Worm (Caenorhabditis elegans) whole organism, late embryonic: ENCODE results near the gene Y49F6B.2.

ENCODE experiments used
- C08G9.2 ChIP-seq: sonication (generic microtip); optimal IDR thresholded peaks from 2 replicates; lab custom pipeline; 2016; ENCODE audit warnings: mild to moderate bottlenecking, missing genetic modification characterization, moderate library complexity, missing compliant biosample characterization
- C38D4.7 ChIP-seq: fragments of 200-800 bp; sonication (Bioruptor generic); optimal IDR thresholded peaks from 2 replicates; lab custom pipeline; 2018; ENCODE audit warnings: mild to moderate bottlenecking, missing genetic modification characterization, moderate library complexity, missing compliant biosample characterization
- T23F11.4 ChIP-seq: fragments of 200-800 bp; sonication (Bioruptor generic); optimal IDR thresholded peaks from 2 replicates; lab custom pipeline; 2018; ENCODE audit warnings: mild to moderate bottlenecking, missing genetic modification characterization, missing compliant biosample characterization
- Y22D7AL.16 ChIP-seq: sonication (generic microtip); optimal IDR thresholded peaks from 2 replicates; lab custom pipeline; 2016; ENCODE audit warnings: missing genetic modification characterization, missing compliant biosample characterization
- ahr-1 ChIP-seq: sonication (generic microtip); optimal IDR thresholded peaks from 2 replicates; lab custom pipeline; 2016; ENCODE audit warnings: missing genetic modification characterization, missing compliant biosample characterization
- ama-1 ChIP-seq: fragments of 150-350 bp; optimal IDR thresholded peaks from 2 replicates; lab custom pipeline; 2014
- ceh-18 ChIP-seq: sonication (generic microtip); optimal IDR thresholded peaks from 2 replicates; lab custom pipeline; 2016; ENCODE audit warnings: missing genetic modification characterization, missing compliant biosample characterization
- ceh-19 ChIP-seq: fragments of 200-800 bp; sonication (Bioruptor generic); optimal IDR thresholded peaks from 2 replicates; lab custom pipeline; 2018; ENCODE audit warnings: mild to moderate bottlenecking, missing genetic modification characterization, missing compliant biosample characterization
- ceh-2 ChIP-seq: sonication (generic microtip); optimal IDR thresholded peaks from 2 replicates; lab custom pipeline; 2016; ENCODE audit warnings: missing genotype, missing genetic modification characterization, missing compliant biosample characterization
- ceh-22 ChIP-seq: sonication (generic microtip); optimal IDR thresholded peaks from 2 replicates; lab custom pipeline; 2017; ENCODE audit warnings: missing biosample characterization, missing genetic modification characterization
- ceh-24 ChIP-seq: sonication (generic microtip); optimal IDR thresholded peaks from 2 replicates; lab custom pipeline; 2016; ENCODE audit warnings: mild to moderate bottlenecking, missing genetic modification characterization, missing compliant biosample characterization
- ceh-30 ChIP-seq: fragments of 150-350 bp; optimal IDR thresholded peaks from 2 replicates; lab custom pipeline; 2014; ENCODE audit warnings: missing biosample characterization, missing genetic modification characterization
- ceh-31 ChIP-seq: sonication (generic microtip); optimal IDR thresholded peaks from 2 replicates; lab custom pipeline; 2016; ENCODE audit warnings: missing genetic modification characterization, missing compliant biosample characterization
- ceh-34 ChIP-seq: sonication (generic microtip); optimal IDR thresholded peaks from 2 replicates; lab custom pipeline; 2016; ENCODE audit warnings: mild to moderate bottlenecking, missing genetic modification characterization, missing compliant biosample characterization
- ceh-45 ChIP-seq: fragments of 200-800 bp; sonication (Bioruptor generic); IDR thresholded peaks from 2 replicates; pipeline ENCODE4 v1.3.6; 2022; ENCODE audit warnings: missing genetic modification reagents, missing genetic modification characterization, missing compliant biosample characterization
- ceh-48 ChIP-seq: sonication (generic microtip); optimal IDR thresholded peaks from 2 replicates; lab custom pipeline; 2016; ENCODE audit warnings: missing genetic modification characterization, inconsistent platforms, missing compliant biosample characterization
- ceh-6 ChIP-seq: fragments of 200-800 bp; sonication (Bioruptor generic); optimal IDR thresholded peaks from 2 replicates; lab custom pipeline; 2018; ENCODE audit warnings: mild to moderate bottlenecking, missing genetic modification characterization, missing compliant biosample characterization
- ceh-9 ChIP-seq: sonication (generic microtip); optimal IDR thresholded peaks from 2 replicates; lab custom pipeline; 2016; ENCODE audit warnings: mild to moderate bottlenecking, missing genetic modification characterization, inconsistent platforms, missing compliant biosample characterization
- che-1 ChIP-seq: sonication (generic microtip); optimal IDR thresholded peaks from 2 replicates; lab custom pipeline; 2016; ENCODE audit warnings: mild to moderate bottlenecking, missing genetic modification characterization, missing compliant biosample characterization
- dmd-4 ChIP-seq: sonication (generic microtip); optimal IDR thresholded peaks from 2 replicates; lab custom pipeline; 2016; ENCODE audit warnings: borderline replicate concordance, missing genetic modification characterization, missing compliant biosample characterization
- elt-2 ChIP-seq: sonication (generic microtip); optimal IDR thresholded peaks from 2 replicates; lab custom pipeline; 2016; ENCODE audit warnings: missing genetic modification reagents, missing genetic modification characterization, missing compliant biosample characterization
- elt-4 ChIP-seq: sonication (generic microtip); optimal IDR thresholded peaks from 2 replicates; lab custom pipeline; 2016; ENCODE audit warnings: missing genetic modification characterization, missing compliant biosample characterization
- eyg-1 ChIP-seq: sonication (generic microtip); optimal IDR thresholded peaks from 2 replicates; lab custom pipeline; 2016; ENCODE audit warnings: missing genotype, missing genetic modification characterization, missing compliant biosample characterization
- fax-1 ChIP-seq: sonication (generic microtip); optimal IDR thresholded peaks from 2 replicates; lab custom pipeline; 2016; ENCODE audit warnings: missing genotype, missing genetic modification characterization, missing compliant biosample characterization
- gmeb-2 ChIP-seq: sonication (generic microtip); optimal IDR thresholded peaks from 2 replicates; lab custom pipeline; 2016; ENCODE audit warnings: missing genetic modification characterization, inconsistent platforms, missing compliant biosample characterization
- hlh-15 ChIP-seq: sonication (generic microtip); optimal IDR thresholded peaks from 2 replicates; lab custom pipeline; 2016; ENCODE audit warnings: missing genetic modification characterization, missing compliant biosample characterization
- hlh-30 ChIP-seq: sonication (generic microtip); optimal IDR thresholded peaks from 2 replicates; lab custom pipeline; 2017; ENCODE audit warnings: antibody characterized with exemption, missing genetic modification characterization, missing compliant biosample characterization; ENCODE audit not compliant: insufficient read depth
- hlh-8 ChIP-seq: sonication (generic microtip); optimal IDR thresholded peaks from 2 replicates; lab custom pipeline; 2016; ENCODE audit warnings: missing genotype, missing genetic modification characterization, missing compliant biosample characterization
- lim-6 ChIP-seq: sonication (generic microtip); optimal IDR thresholded peaks from 2 replicates; lab custom pipeline; 2016; ENCODE audit warnings: missing genetic modification characterization, missing compliant biosample characterization
- lin-11 ChIP-seq: fragments of 200-800 bp; sonication (Bioruptor generic); optimal IDR thresholded peaks from 2 replicates; lab custom pipeline; 2018; ENCODE audit warnings: mild to moderate bottlenecking, missing genetic modification characterization, missing compliant biosample characterization
- madf-2 ChIP-seq: sonication (generic microtip); optimal IDR thresholded peaks from 2 replicates; lab custom pipeline; 2017; ENCODE audit warnings: missing genetic modification characterization, missing compliant biosample characterization
- mec-3 ChIP-seq: sonication (generic microtip); optimal IDR thresholded peaks from 2 replicates; lab custom pipeline; 2016; ENCODE audit warnings: borderline replicate concordance, missing genetic modification characterization, missing compliant biosample characterization
- nhr-232 ChIP-seq: sonication (generic microtip); optimal IDR thresholded peaks from 2 replicates; lab custom pipeline; 2016; ENCODE audit warnings: missing genetic modification characterization, missing compliant biosample characterization
- npax-4 ChIP-seq: sonication (generic microtip); optimal IDR thresholded peaks from 2 replicates; lab custom pipeline; 2016; ENCODE audit warnings: missing genetic modification characterization, missing compliant biosample characterization
- pag-3 ChIP-seq: sonication (generic microtip); optimal IDR thresholded peaks from 2 replicates; lab custom pipeline; 2016; ENCODE audit warnings: missing compliant biosample characterization, missing genetic modification characterization, borderline replicate concordance
- pat-9 ChIP-seq: fragments of 200-800 bp; sonication (Bioruptor generic); optimal IDR thresholded peaks from 2 replicates; lab custom pipeline; 2018; ENCODE audit warnings: mild to moderate bottlenecking, missing genetic modification characterization, moderate library complexity, missing compliant biosample characterization
- pax-1 ChIP-seq: fragments of 150-350 bp; optimal IDR thresholded peaks from 2 replicates; lab custom pipeline; 2014; ENCODE audit warnings: missing biosample characterization, missing genetic modification characterization
- pha-2 ChIP-seq: sonication (generic microtip); optimal IDR thresholded peaks from 2 replicates; lab custom pipeline; 2017; ENCODE audit warnings: mild to moderate bottlenecking, missing genetic modification characterization, missing compliant biosample characterization
- pha-4 ChIP-seq: fragments of 150-350 bp; optimal IDR thresholded peaks from 2 replicates; lab custom pipeline; 2018; ENCODE audit warnings: missing biosample characterization, missing genetic modification reagents, missing genetic modification characterization
- pqm-1 ChIP-seq: sonication (generic microtip); optimal IDR thresholded peaks from 2 replicates; lab custom pipeline; 2016; ENCODE audit warnings: missing genetic modification characterization, missing compliant biosample characterization
- ref-2 ChIP-seq: sonication (generic microtip); optimal IDR thresholded peaks from 2 replicates; lab custom pipeline; 2016; ENCODE audit warnings: missing genetic modification characterization, missing compliant biosample characterization
- sox-2 ChIP-seq: fragments of 200-800 bp; sonication (Bioruptor generic); IDR thresholded peaks from 2 replicates; pipeline ENCODE4 v1.3.6; 2022; ENCODE audit warnings: missing genetic modification reagents, missing genetic modification characterization, missing compliant biosample characterization
- sox-4 ChIP-seq: sonication (generic microtip); optimal IDR thresholded peaks from 2 replicates; lab custom pipeline; 2017; ENCODE audit warnings: mild to moderate bottlenecking, missing genetic modification characterization, inconsistent platforms, missing compliant biosample characterization
- syd-9 ChIP-seq: sonication (generic microtip); optimal IDR thresholded peaks from 2 replicates; lab custom pipeline; 2016; ENCODE audit warnings: mild to moderate bottlenecking, missing genetic modification characterization, moderate library complexity, missing compliant biosample characterization
- tbx-2 ChIP-seq: sonication (generic microtip); optimal IDR thresholded peaks from 2 replicates; lab custom pipeline; 2016; ENCODE audit warnings: missing genetic modification characterization, missing compliant biosample characterization
- ttx-3 ChIP-seq: sonication (generic microtip); optimal IDR thresholded peaks from 2 replicates; lab custom pipeline; 2016; ENCODE audit warnings: missing genetic modification reagents, missing genetic modification characterization, missing compliant biosample characterization
- unc-42 ChIP-seq: sonication (generic microtip); optimal IDR thresholded peaks from 2 replicates; lab custom pipeline; 2016; ENCODE audit warnings: missing genotype, missing genetic modification characterization, missing compliant biosample characterization
- unc-55 ChIP-seq: sonication (generic microtip); optimal IDR thresholded peaks from 2 replicates; lab custom pipeline; 2017; ENCODE audit warnings: missing biosample characterization, missing genetic modification reagents, missing genetic modification characterization
- zip-5 ChIP-seq: sonication (generic microtip); optimal IDR thresholded peaks from 2 replicates; lab custom pipeline; 2016; ENCODE audit warnings: missing genetic modification characterization, missing compliant biosample characterization
- ztf-16 ChIP-seq: sonication (generic microtip); optimal IDR thresholded peaks from 2 replicates; lab custom pipeline; 2017; ENCODE audit warnings: missing genetic modification characterization, missing compliant biosample characterization

Y49F6B.2 gene

DNA sequence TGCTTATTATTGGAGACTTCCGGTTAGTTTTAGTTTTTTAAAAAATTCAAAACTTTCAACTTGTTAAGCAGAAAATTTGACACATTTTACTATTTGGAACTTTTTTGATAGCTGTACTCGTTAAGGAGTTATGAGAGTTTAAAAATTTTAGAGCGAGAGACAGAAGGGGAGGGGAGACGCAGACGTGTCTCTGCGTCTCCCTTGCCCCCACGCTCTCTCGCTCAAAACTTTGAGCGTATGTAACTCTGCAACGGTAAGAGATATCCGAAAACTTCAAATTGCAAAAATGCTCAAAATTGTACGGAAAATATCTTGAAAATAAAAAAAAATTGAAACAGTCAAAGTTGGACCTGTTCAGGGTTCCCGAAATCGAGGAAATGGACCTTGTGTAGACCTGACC is 13.4 kb downstream of the Y49F6B.2 start:
- no peak for TF ChIP-seq hlh-30 (tag; lab: Kevin White, UChicago)
- no peak for TF ChIP-seq gmeb-2 (tag; lab: Kevin White, UChicago)
- no peak for TF ChIP-seq madf-2 (tag; lab: Kevin White, UChicago)
- TF ChIP-seq, all 69 proteins: peak for 0

DNA sequence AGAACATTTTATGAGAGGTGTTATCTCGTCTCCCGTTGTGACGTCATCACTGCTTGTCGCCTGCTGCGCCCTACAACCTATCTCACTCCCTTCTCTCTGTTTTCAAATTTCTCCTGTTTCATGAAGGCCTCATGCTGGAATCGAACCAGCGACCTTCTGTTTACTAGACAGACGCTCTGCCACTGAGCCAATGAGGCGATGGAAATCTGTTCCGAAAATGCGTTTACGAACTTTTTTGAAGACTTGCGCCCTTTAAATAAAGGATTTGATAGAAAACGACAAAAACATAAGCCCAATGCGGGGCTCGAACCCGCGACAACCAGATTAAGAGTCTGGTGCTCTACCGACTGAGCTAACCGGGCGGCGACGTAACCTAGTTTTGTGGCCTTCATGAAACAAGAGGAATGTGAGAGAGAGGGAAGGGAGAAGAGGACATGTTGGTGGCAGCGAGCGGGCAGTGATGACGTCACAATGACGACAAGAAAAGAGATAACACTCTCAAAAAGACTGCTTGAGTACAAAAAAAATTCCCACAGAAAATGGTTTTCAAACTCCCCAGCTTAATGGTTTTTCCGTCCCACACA is 16.3 kb downstream of the Y49F6B.2 start, which contains the start of gene clec-126:
TSS of gene clec-126 (plus strand) at position 534 of the 584 bp plus-strand sequence.
- TF ChIP-seq ceh-18 (tag; lab: Kevin White, UChicago): peak; percentile 71
- peak; percentile 67 for TF ChIP-seq ceh-2 (tag; lab: Kevin White, UChicago)
- TF ChIP-seq elt-4 (tag; lab: Kevin White, UChicago): peak; percentile 9
- TF ChIP-seq syd-9 (tag; lab: Kevin White, UChicago): peak; percentile 53
- TF ChIP-seq pax-1 (tag; lab: Kevin White, UChicago): no peak
- peak; percentile 72 for TF ChIP-seq nhr-232
- peak; percentile 60 for TF ChIP-seq ttx-3
- TF ChIP-seq zip-5 (tag; lab: Kevin White, UChicago): peak; percentile 65
- peak; percentile 65 for TF ChIP-seq sox-4
- TF ChIP-seq pqm-1: peak; percentile 80
- TF ChIP-seq npax-4 (tag; lab: Kevin White, UChicago): peak; percentile 46
- no peak for TF ChIP-seq pha-4 (tag; lab: Kevin White, UChicago)
- peak; percentile 68 for TF ChIP-seq ceh-19
- TF ChIP-seq ref-2: peak; percentile 81
- no peak for TF ChIP-seq ceh-30 (tag; lab: Kevin White, UChicago)
- peak; percentile 19 for TF ChIP-seq pag-3
- TF ChIP-seq C08G9.2 (tag; lab: Kevin White, UChicago): peak; percentile 67
- TF ChIP-seq elt-2 (tag; lab: Kevin White, UChicago): peak; percentile 93
- peak; percentile 54 for TF ChIP-seq ceh-31 (tag; lab: Kevin White, UChicago)
- peak; percentile 77 for TF ChIP-seq ceh-6 (GFP tag; lab: Kevin White, UChicago)
- peak; percentile 75 for TF ChIP-seq che-1 (tag; lab: Kevin White, UChicago)
- TF ChIP-seq ama-1 (lab: Kevin White, UChicago): no peak
- peak; percentile 37 for TF ChIP-seq hlh-15 (tag; lab: Kevin White, UChicago)
- TF ChIP-seq ceh-45 (GFP tag; lab: Robert Waterston, UW): 0 out of 2 replicates have a peak, but pooled peaks have one; percentile 7
- no peak for TF ChIP-seq ceh-24 (tag; lab: Kevin White, UChicago)
- TF ChIP-seq tbx-2: peak; percentile 76
- TF ChIP-seq eyg-1 (tag; lab: Kevin White, UChicago): peak; percentile 81
- TF ChIP-seq ztf-16 (tag; lab: Kevin White, UChicago): peak; percentile 45
- TF ChIP-seq lin-11 (tag; lab: Kevin White, UChicago): peak; percentile 64
- TF ChIP-seq gmeb-2 (tag; lab: Kevin White, UChicago): peak; percentile 52
- TF ChIP-seq ceh-22 (tag; lab: Kevin White, UChicago): no peak
- peak; percentile 75 for TF ChIP-seq C38D4.7
- TF ChIP-seq mec-3: peak; percentile 0
- TF ChIP-seq unc-42: peak; percentile 85
- TF ChIP-seq ceh-34: peak; percentile 51
- peak; percentile 43 for TF ChIP-seq lim-6 (tag; lab: Kevin White, UChicago)
- TF ChIP-seq hlh-30 (tag; lab: Kevin White, UChicago): peak; percentile 43
- TF ChIP-seq ceh-48 (tag; lab: Kevin White, UChicago): peak; percentile 53
- TF ChIP-seq Y22D7AL.16 (tag; lab: Kevin White, UChicago): peak; percentile 46
- peak; percentile 9 for TF ChIP-seq hlh-8 (tag; lab: Kevin White, UChicago)
- TF ChIP-seq unc-55 (GFP tag; lab: Kevin White, UChicago): no peak
- peak; percentile 27 for TF ChIP-seq ceh-9 (tag; lab: Kevin White, UChicago)
- TF ChIP-seq sox-2 (GFP tag; lab: Robert Waterston, UW): no peak; the same call in 1 of the 2 replicates
- peak; percentile 1 for TF ChIP-seq T23F11.4
- peak; percentile 77 for TF ChIP-seq madf-2 (tag; lab: Kevin White, UChicago)
- TF ChIP-seq ahr-1 (tag; lab: Kevin White, UChicago): no peak
- TF ChIP-seq dmd-4 (tag; lab: Kevin White, UChicago): peak; percentile 62
- peak; percentile 44 for TF ChIP-seq fax-1 (tag; lab: Kevin White, UChicago)
- TF ChIP-seq pat-9: peak; percentile 68
- peak; percentile 67 for TF ChIP-seq pha-2 (tag; lab: Kevin White, UChicago)
